Fruit fly (Drosophila melanogaster) whole organism, embryonic: ENCODE measurements around the gene CG5861.

Experiments used
- B-H2 ChIP-seq: fragments of 200-800 bp; sonication (Bioruptor generic); optimal IDR thresholded peaks from 2 replicates; lab custom pipeline; 2018; ENCODE audit warnings: missing biosample characterization, mild to moderate bottlenecking, missing genetic modification characterization
- CG10267 ChIP-seq: fragments of 200-800 bp; sonication (Bioruptor generic); optimal IDR thresholded peaks from 2 replicates; lab custom pipeline; 2018; ENCODE audit warnings: missing biosample characterization, mild to moderate bottlenecking, missing genetic modification characterization, moderate library complexity
- CG10462 ChIP-seq: fragments of 200-800 bp; sonication (Bioruptor generic); optimal IDR thresholded peaks from 2 replicates; lab custom pipeline; 2016; ENCODE audit warnings: missing biosample characterization, missing genetic modification characterization
- CG10979 ChIP-seq: fragments of 200-800 bp; sonication (Bioruptor generic); optimal IDR thresholded peaks from 2 replicates; lab custom pipeline; 2018; ENCODE audit warnings: missing biosample characterization, mild to moderate bottlenecking, missing genetic modification characterization, moderate library complexity
- CG11398 ChIP-seq: fragments of 200-800 bp; sonication (Bioruptor generic); optimal IDR thresholded peaks from 2 replicates; lab custom pipeline; 2016; ENCODE audit warnings: missing biosample characterization, missing genetic modification characterization
- CG11504 ChIP-seq: fragments of 200-800 bp; sonication (Bioruptor generic); optimal IDR thresholded peaks from 3 replicates; lab custom pipeline; 2019; ENCODE audit warnings: missing biosample characterization, mild to moderate bottlenecking, missing genetic modification characterization, moderate library complexity
- CG12155 ChIP-seq: fragments of 200-800 bp; sonication (Bioruptor generic); optimal IDR thresholded peaks from 3 replicates; lab custom pipeline; 2016; ENCODE audit warnings: missing biosample characterization, missing genetic modification characterization
- CG12219 ChIP-seq: fragments of 200-800 bp; sonication (Bioruptor generic); optimal IDR thresholded peaks from 3 replicates; lab custom pipeline; 2018; ENCODE audit warnings: missing biosample characterization, mild to moderate bottlenecking, missing genetic modification characterization
- CG14050 ChIP-seq: fragments of 200-800 bp; sonication (Bioruptor generic); IDR thresholded peaks from 3 replicates; pipeline ENCODE4 v1.3.6; 2022; ENCODE audit warnings: missing biosample characterization, missing genetic modification characterization
- CG14710 ChIP-seq: fragments of 200-800 bp; sonication (Bioruptor generic); optimal IDR thresholded peaks from 3 replicates; lab custom pipeline; 2019; ENCODE audit warnings: missing biosample characterization, mild to moderate bottlenecking, missing genetic modification characterization, moderate library complexity
- CG15011 ChIP-seq: fragments of 200-800 bp; sonication (Bioruptor generic); optimal IDR thresholded peaks from 3 replicates; lab custom pipeline; 2018; ENCODE audit warnings: missing biosample characterization, mild to moderate bottlenecking, missing genetic modification characterization
- CG17385 ChIP-seq: fragments of 200-800 bp; sonication (Bioruptor generic); optimal IDR thresholded peaks from 3 replicates; lab custom pipeline; 2018; ENCODE audit warnings: missing biosample characterization, mild to moderate bottlenecking, missing genetic modification characterization
- CG1832 ChIP-seq: fragments of 200-800 bp; sonication (Bioruptor generic); optimal IDR thresholded peaks from 2 replicates; lab custom pipeline; 2017; ENCODE audit warnings: missing biosample characterization, mild to moderate bottlenecking, missing genetic modification characterization, inconsistent platforms
- CG3726 ChIP-seq: fragments of 200-800 bp; sonication (Bioruptor generic); IDR thresholded peaks from 3 replicates; pipeline ENCODE4, ENCODE4 v1.3.6; 2022; ENCODE audit warnings: missing biosample characterization, missing genetic modification characterization
- CG4404 ChIP-seq: fragments of 200-800 bp; sonication (Bioruptor generic); IDR thresholded peaks from 2 replicates; pipeline ENCODE4 v1.3.6; 2022; ENCODE audit warnings: missing biosample characterization, missing genetic modification characterization
- CG6272 ChIP-seq: fragments of 200-800 bp; sonication (Bioruptor generic); IDR thresholded peaks from 2 replicates; pipeline ENCODE4 v1.3.6; 2022; ENCODE audit warnings: missing biosample characterization, missing genetic modification characterization
- CG6689 ChIP-seq: fragments of 200-800 bp; sonication (Bioruptor generic); IDR thresholded peaks from 2 replicates; pipeline ENCODE4 v1.3.6; 2022; ENCODE audit warnings: missing biosample characterization, missing genetic modification characterization
- CG7556 ChIP-seq: fragments of 200-800 bp; sonication (Bioruptor generic); optimal IDR thresholded peaks from 2 replicates; lab custom pipeline; 2017; ENCODE audit warnings: missing biosample characterization, mild to moderate bottlenecking, missing genetic modification characterization
- CG7786 ChIP-seq: fragments of 200-800 bp; sonication (Bioruptor generic); optimal IDR thresholded peaks from 2 replicates; lab custom pipeline; 2016; ENCODE audit warnings: missing biosample characterization, missing genetic modification characterization
- CkIIα-i1 ChIP-seq: fragments of 200-800 bp; sonication (Bioruptor generic); IDR thresholded peaks from 2 replicates; pipeline ENCODE4 v1.3.6; 2022; ENCODE audit warnings: missing biosample characterization, missing genetic modification characterization
- E2f2 ChIP-seq: fragments of 200-800 bp; sonication (Bioruptor generic); IDR thresholded peaks from 2 replicates; pipeline ENCODE4 v1.3.6; 2022; ENCODE audit warnings: missing biosample characterization, missing genetic modification characterization
- Elba2 ChIP-seq: fragments of 200-800 bp; sonication (Bioruptor generic); optimal IDR thresholded peaks from 3 replicates; lab custom pipeline; 2016; ENCODE audit warnings: missing biosample characterization, missing genetic modification characterization
- H15 ChIP-seq: fragments of 200-800 bp; sonication (Bioruptor generic); IDR thresholded peaks from 3 replicates; pipeline ENCODE4 v1.3.6; 2022; ENCODE audit warnings: missing biosample characterization, missing genetic modification characterization
- HmgD ChIP-seq: fragments of 200-800 bp; sonication (Bioruptor generic); optimal IDR thresholded peaks from 3 replicates; lab custom pipeline; 2016; ENCODE audit warnings: missing biosample characterization, missing genetic modification characterization
- Lim3 ChIP-seq: fragments of 200-800 bp; sonication (Bioruptor generic); IDR thresholded peaks from 2 replicates; pipeline ENCODE4 v1.3.6; 2022; ENCODE audit warnings: missing biosample characterization, missing genetic modification characterization
- MESR4 ChIP-seq: fragments of 200-800 bp; sonication (Bioruptor generic); optimal IDR thresholded peaks from 2 replicates; lab custom pipeline; 2018; ENCODE audit warnings: missing biosample characterization, mild to moderate bottlenecking, missing genetic modification characterization, moderate library complexity
- Oli ChIP-seq: fragments of 200-800 bp; sonication (Bioruptor generic); optimal IDR thresholded peaks from 2 replicates; lab custom pipeline; 2018; ENCODE audit warnings: missing biosample characterization, mild to moderate bottlenecking, missing genetic modification characterization, moderate library complexity
- Ssrp ChIP-seq: fragments of 200-800 bp; sonication (Bioruptor generic); optimal IDR thresholded peaks from 2 replicates; lab custom pipeline; 2018; ENCODE audit warnings: missing biosample characterization, mild to moderate bottlenecking, missing genetic modification characterization, moderate library complexity
- Stat92E ChIP-seq, 3 experiments: fragments of >200 bp in 2 of 3; fragments of 200-800 bp in 1 of 3; sonication (Bioruptor generic) in 1 of 3; optimal IDR thresholded peaks; 2 replicates each; lab custom pipeline; 2017 to 2019; ENCODE audit warnings: missing biosample characterization in 3 of 3, missing genetic modification characterization in 3 of 3, mild to moderate bottlenecking in 1 of 3, moderate library complexity in 1 of 3
- aop ChIP-seq: fragments of 200-800 bp; sonication (Bioruptor generic); IDR thresholded peaks from 2 replicates; pipeline ENCODE4 v1.3.6; 2022; ENCODE audit warnings: missing biosample characterization, missing genetic modification characterization
- bbx ChIP-seq: fragments of 200-800 bp; sonication (Bioruptor generic); IDR thresholded peaks from 2 replicates; pipeline ENCODE4 v1.3.6; 2022; ENCODE audit warnings: missing biosample characterization, missing genetic modification characterization; ENCODE audit not compliant: partially characterized antibody
- bcd ChIP-seq: fragments of 200-800 bp; sonication (Bioruptor generic); optimal IDR thresholded peaks from 2 replicates; lab custom pipeline; 2017; ENCODE audit warnings: missing biosample characterization, mild to moderate bottlenecking, missing genetic modification characterization
- cad ChIP-seq: fragments of >200 bp; optimal IDR thresholded peaks from 2 replicates; lab custom pipeline; 2017; ENCODE audit warnings: missing biosample characterization, missing genetic modification characterization
- ci ChIP-seq: fragments of 200-800 bp; sonication (Bioruptor generic); IDR thresholded peaks from 3 replicates; pipeline ENCODE4 v1.3.6; 2022; ENCODE audit warnings: missing biosample characterization, missing genetic modification characterization
- dan ChIP-seq: fragments of 200-800 bp; sonication (Bioruptor generic); IDR thresholded peaks from 2 replicates; pipeline ENCODE4 v1.3.6; 2022; ENCODE audit warnings: missing biosample characterization, missing genetic modification characterization
- esg ChIP-seq: fragments of 200-800 bp; sonication (Bioruptor generic); conservative IDR thresholded peaks from 2 replicates; pipeline ENCODE4 v1.3.6; 2022; ENCODE audit warnings: missing biosample characterization, missing genetic modification characterization
- gcm ChIP-seq: fragments of 200-800 bp; sonication (Bioruptor generic); optimal IDR thresholded peaks from 2 replicates; lab custom pipeline; 2019; ENCODE audit warnings: missing biosample characterization, mild to moderate bottlenecking, missing genetic modification characterization, moderate library complexity
- grau ChIP-seq: fragments of 200-800 bp; optimal IDR thresholded peaks from 3 replicates; lab custom pipeline; 2019; ENCODE audit warnings: missing biosample characterization, mild to moderate bottlenecking, missing genetic modification characterization, moderate library complexity
- gsb ChIP-seq: fragments of 200-800 bp; sonication (Bioruptor generic); IDR thresholded peaks from 2 replicates; pipeline ENCODE4 v1.3.6; 2022; ENCODE audit warnings: missing biosample characterization, missing genetic modification characterization
- insv ChIP-seq, 2 experiments: fragments of 200-800 bp; sonication (Bioruptor generic); optimal IDR thresholded peaks; 3 replicates each; lab custom pipeline; 2016 to 2018; ENCODE audit warnings: missing biosample characterization in 2 of 2, missing genetic modification characterization in 2 of 2
- inv ChIP-seq: fragments of 200-800 bp; sonication (Bioruptor generic); IDR thresholded peaks from 2 replicates; pipeline ENCODE4 v1.3.6; 2022; ENCODE audit warnings: missing biosample characterization, missing genetic modification characterization; ENCODE audit not compliant: partially characterized antibody
- knrl ChIP-seq: fragments of 200-800 bp; sonication (Bioruptor generic); IDR thresholded peaks from 3 replicates; pipeline ENCODE4 v1.3.6; 2022; ENCODE audit warnings: missing biosample characterization, missing genetic modification characterization; ENCODE audit not compliant: partially characterized antibody
- oc ChIP-seq: fragments of 200-800 bp; sonication (Bioruptor generic); optimal IDR thresholded peaks from 2 replicates; lab custom pipeline; 2018; ENCODE audit warnings: missing biosample characterization, mild to moderate bottlenecking, missing genetic modification characterization, moderate library complexity
- p53 ChIP-seq: fragments of 200-800 bp; sonication (Bioruptor generic); optimal IDR thresholded peaks from 2 replicates; lab custom pipeline; 2016; ENCODE audit warnings: missing biosample characterization, missing genetic modification characterization
- pho ChIP-seq: fragments of 200-800 bp; sonication (Bioruptor generic); optimal IDR thresholded peaks from 2 replicates; lab custom pipeline; 2016; ENCODE audit warnings: missing biosample characterization, missing genetic modification characterization
- pita ChIP-seq: fragments of 200-800 bp; sonication (Bioruptor generic); optimal IDR thresholded peaks from 2 replicates; lab custom pipeline; 2017; ENCODE audit warnings: missing biosample characterization, mild to moderate bottlenecking, missing genetic modification characterization
- pros ChIP-seq: fragments of 200-800 bp; sonication (Bioruptor generic); optimal IDR thresholded peaks from 3 replicates; lab custom pipeline; 2019; ENCODE audit warnings: missing biosample characterization, mild to moderate bottlenecking, missing genetic modification characterization, moderate library complexity
- sima ChIP-seq: fragments of 200-800 bp; sonication (Bioruptor generic); optimal IDR thresholded peaks from 2 replicates; lab custom pipeline; 2016; ENCODE audit warnings: missing biosample characterization, missing genetic modification characterization
- toy ChIP-seq: fragments of 200-800 bp; sonication (Bioruptor generic); IDR thresholded peaks from 2 replicates; pipeline ENCODE4 v1.3.6; 2022; ENCODE audit warnings: missing biosample characterization, missing genetic modification characterization

Gene CG5861

dm6 chr2L:16288393-16288731 is 18.7 kb downstream of the CG5861 start (continued):
- TF ChIP-seq CG7786 (GFP tag; lab: Kevin White, UChicago) (no peak), gcm (GFP tag; lab: Kevin White, UChicago) (no peak), dan (GFP tag; lab: Robert Waterston, UW) (no peak), CG6689 (GFP tag; lab: Robert Waterston, UW) (no peak), Elba2 (GFP tag; lab: Kevin White, UChicago) (no peak), Oli (tag; lab: Kevin White, UChicago) (no peak), B-H2 (no peak), CG15011 (GFP tag; lab: Kevin White, UChicago) (no peak), E2f2 (GFP tag; lab: Robert Waterston, UW) (no peak), toy (GFP tag; lab: Robert Waterston, UW) (no peak), gsb (GFP tag; lab: Robert Waterston, UW) (no peak), CG11398 (GFP tag; lab: Kevin White, UChicago) (no peak), CG14710 (tag; lab: Kevin White, UChicago) (no peak), esg (GFP tag; lab: Robert Waterston, UW) (no peak), CG3726 (GFP tag; lab: Robert Waterston, UW) (no peak), CG12155 (no peak), MESR4 (GFP tag; lab: Kevin White, UChicago) (peak; percentile 88), grau (tag; lab: Kevin White, UChicago) (no peak), bbx (GFP tag; lab: Robert Waterston, UW) (no peak), Lim3 (GFP tag; lab: Robert Waterston, UW) (no peak), CG17385 (GFP tag; lab: Kevin White, UChicago) (peak; percentile 71)

dm6 chr2L:16287602-16288392 is 19.3 kb downstream of the CG5861 start, which contains the start of the genes crp and pkaap:
Gene crp, minus strand, starts transcription at chr2L:16287730.
Gene pkaap, plus strand, starts transcription at chr2L:16288290.
- TF ChIP-seq CG11504 (tag; lab: Kevin White, UChicago) = no peak
- TF ChIP-seq insv (GFP tag; optimal IDR thresholded peaks at IDR 0.05; lab: Kevin White, UChicago) = peak in 1 of 2 experiments; percentile 77
- peak; percentile 98 for TF ChIP-seq pita (GFP tag; lab: Kevin White, UChicago)
- peak; percentile 85 for TF ChIP-seq HmgD (GFP tag; lab: Kevin White, UChicago)
- TF ChIP-seq sima = peak; percentile 20
- TF ChIP-seq knrl (GFP tag; lab: Robert Waterston, UW) = no peak
- TF ChIP-seq Stat92E (GFP tag; optimal IDR thresholded peaks at IDR 0.05; lab: Kevin White, UChicago) = peak in 1 of 3 experiments; percentile 84
- no peak for TF ChIP-seq CkIIα-i1 (GFP tag; lab: Robert Waterston, UW)
- peak; percentile 100 for TF ChIP-seq CG10979 (tag; lab: Kevin White, UChicago)
- TF ChIP-seq CG10267 = peak; percentile 100
- no peak for TF ChIP-seq H15 (GFP tag; lab: Robert Waterston, UW)
- TF ChIP-seq CG1832 (GFP tag; lab: Kevin White, UChicago) = no peak
- peak; percentile 74 for TF ChIP-seq CG6272 (GFP tag; lab: Robert Waterston, UW)
- no peak for TF ChIP-seq CG4404 (GFP tag; lab: Robert Waterston, UW)
- no peak for TF ChIP-seq aop (GFP tag; lab: Robert Waterston, UW)
- no peak for TF ChIP-seq inv
- peak; percentile 23 for TF ChIP-seq pros (GFP tag; lab: Kevin White, UChicago)
- TF ChIP-seq CG12219 (GFP tag; lab: Kevin White, UChicago) = peak; percentile 15
- no peak for TF ChIP-seq CG14050 (GFP tag; lab: Robert Waterston, UW)
- TF ChIP-seq oc = no peak
- TF ChIP-seq CG10462 = peak; percentile 52
- TF ChIP-seq CG7556 (GFP tag; lab: Kevin White, UChicago) = peak; percentile 65
- no peak for TF ChIP-seq p53 (GFP tag; lab: Kevin White, UChicago)
- TF ChIP-seq cad (GFP tag; lab: Kevin White, UChicago) = no peak
- TF ChIP-seq ci (GFP tag; lab: Robert Waterston, UW) = no peak
- peak; percentile 83 for TF ChIP-seq pho
- peak; percentile 69 for TF ChIP-seq bcd (GFP tag; lab: Kevin White, UChicago)
- TF ChIP-seq Ssrp = no peak
